Worm (Caenorhabditis elegans): ENCODE data around the gene his-74.

Gene his-74

ce11 chrV:12660280-12660818 lies at the start of gene his-74:
TSS of gene his-74 (minus strand) at chrV:12660330.
- TF ChIP-seq ama-1 (optimal IDR thresholded peaks at IDR 0.05): no peak

ce11 chrV:12708305-12708704 lies 48.2 kb upstream of the his-74 start, which contains the start of gene R11D1.2:
TSS of gene R11D1.2 (plus strand) at chrV:12708605.
- TF ChIP-seq sea-1 (GFP tag; conservative IDR thresholded peaks at IDR 0.05): no peak
- no peak for TF ChIP-seq hnd-1 (tag; optimal IDR thresholded peaks at IDR 0.05)
- no peak for TF ChIP-seq ama-1 (optimal IDR thresholded peaks at IDR 0.05)
- no peak for TF ChIP-seq ceh-13 (GFP tag; optimal IDR thresholded peaks at IDR 0.05)
- no peak for TF ChIP-seq hmbx-1 (tag; optimal IDR thresholded peaks at IDR 0.05)
- no peak for TF ChIP-seq ceh-36 (tag; optimal IDR thresholded peaks at IDR 0.05)
- no peak for TF ChIP-seq tbx-37 (GFP tag; conservative IDR thresholded peaks at IDR 0.05)
- no peak for TF ChIP-seq B0310.2 (tag; optimal IDR thresholded peaks at IDR 0.05)
- TF ChIP-seq hmg-4 (GFP tag; optimal IDR thresholded peaks at IDR 0.05): no peak
- TF ChIP-seq scrt-1 (GFP tag; IDR thresholded peaks at IDR 0.05): no peak
- no peak for TF ChIP-seq ets-7 (tag; optimal IDR thresholded peaks at IDR 0.05)
- TF ChIP-seq tra-4 (tag; optimal IDR thresholded peaks at IDR 0.05): no peak
- no peak for TF ChIP-seq F13C5.2 (tag; optimal IDR thresholded peaks at IDR 0.05)
- no peak for TF ChIP-seq flt-1 (GFP tag; IDR thresholded peaks at IDR 0.05)

- no peak for TF ChIP-seq ama-1 (optimal IDR thresholded peaks at IDR 0.05)
- no peak for TF ChIP-seq pes-1 (GFP tag; IDR thresholded peaks at IDR 0.05)
- TF ChIP-seq tra-4 (tag; optimal IDR thresholded peaks at IDR 0.05): no peak
- no peak for TF ChIP-seq scrt-1 (GFP tag; IDR thresholded peaks at IDR 0.05)
- no peak for TF ChIP-seq ets-7 (tag; optimal IDR thresholded peaks at IDR 0.05)
- no peak for TF ChIP-seq ceh-36 (tag; optimal IDR thresholded peaks at IDR 0.05)
- TF ChIP-seq aly-1 (tag; optimal IDR thresholded peaks at IDR 0.05): no peak
- no peak for TF ChIP-seq hmg-4 (GFP tag; optimal IDR thresholded peaks at IDR 0.05)
- TF ChIP-seq ceh-13 (GFP tag; optimal IDR thresholded peaks at IDR 0.05): no peak
- no peak for TF ChIP-seq hmbx-1 (tag; optimal IDR thresholded peaks at IDR 0.05)
- no peak for TF ChIP-seq F13C5.2 (tag; optimal IDR thresholded peaks at IDR 0.05)
- TF ChIP-seq sea-1 (GFP tag; conservative IDR thresholded peaks at IDR 0.05): no peak
- TF ChIP-seq flt-1 (GFP tag; IDR thresholded peaks at IDR 0.05): no peak
- TF ChIP-seq tbx-11 (GFP tag; IDR thresholded peaks at IDR 0.05): no peak
- no peak for TF ChIP-seq B0310.2 (tag; optimal IDR thresholded peaks at IDR 0.05)
- TF ChIP-seq tbx-37 (GFP tag; conservative IDR thresholded peaks at IDR 0.05): no peak
These were observed 46.4 kb upstream of the his-74 start for ce11 chrV:12706511-12706910.

- TF ChIP-seq aly-1 (tag; optimal IDR thresholded peaks at IDR 0.05) (no peak), F13C5.2 (tag; optimal IDR thresholded peaks at IDR 0.05) (no peak), flt-1 (GFP tag; IDR thresholded peaks at IDR 0.05) (no peak), ceh-13 (GFP tag; optimal IDR thresholded peaks at IDR 0.05) (no peak), hmbx-1 (tag; optimal IDR thresholded peaks at IDR 0.05) (no peak), tbx-37 (GFP tag; conservative IDR thresholded peaks at IDR 0.05) (no peak), sea-1 (GFP tag; conservative IDR thresholded peaks at IDR 0.05) (no peak), pes-1 (GFP tag; IDR thresholded peaks at IDR 0.05) (no peak), ceh-36 (tag; optimal IDR thresholded peaks at IDR 0.05) (no peak), tra-4 (tag; optimal IDR thresholded peaks at IDR 0.05) (no peak), B0310.2 (tag; optimal IDR thresholded peaks at IDR 0.05) (no peak), hnd-1 (tag; optimal IDR thresholded peaks at IDR 0.05) (no peak), ama-1 (optimal IDR thresholded peaks at IDR 0.05) (no peak), hmg-4 (GFP tag; optimal IDR thresholded peaks at IDR 0.05) (no peak), tbx-11 (GFP tag; IDR thresholded peaks at IDR 0.05) (no peak), scrt-1 (GFP tag; IDR thresholded peaks at IDR 0.05) (no peak), ets-7 (tag; optimal IDR thresholded peaks at IDR 0.05) (no peak)
These were observed 43.9 kb upstream of the his-74 start, which contains the start of gene R11D1.1 for ce11 chrV:12704077-12704476. TSS of gene R11D1.1 (plus strand) at chrV:12704377.

DNA sequence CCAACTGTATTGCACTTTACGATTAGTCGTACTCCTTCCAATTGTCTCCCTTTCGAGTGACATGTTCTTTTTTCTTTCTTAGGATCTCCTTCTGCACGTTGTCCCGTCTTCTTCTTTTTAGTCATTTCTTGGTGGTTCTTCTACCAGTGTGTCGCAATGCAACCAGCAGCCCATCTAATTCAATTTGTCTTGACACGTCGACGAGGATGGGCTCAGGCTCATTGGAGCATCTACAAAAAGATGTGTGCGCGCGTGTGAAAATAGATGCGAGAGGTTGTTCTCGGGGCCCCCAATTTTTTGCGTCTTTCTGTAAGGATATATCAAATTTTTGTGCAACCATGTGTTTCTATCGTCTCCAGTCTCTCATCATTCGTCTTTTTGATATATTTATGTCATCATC lies 41.5 kb upstream of the his-74 start:
- TF ChIP-seq hmbx-1 (tag; optimal IDR thresholded peaks at IDR 0.05) (no peak), tbx-37 (GFP tag; conservative IDR thresholded peaks at IDR 0.05) (no peak), hnd-1 (tag; optimal IDR thresholded peaks at IDR 0.05) (no peak), B0310.2 (tag; optimal IDR thresholded peaks at IDR 0.05) (no peak), ama-1 (optimal IDR thresholded peaks at IDR 0.05) (no peak), scrt-1 (GFP tag; IDR thresholded peaks at IDR 0.05) (no peak), flt-1 (GFP tag; IDR thresholded peaks at IDR 0.05) (no peak), ceh-13 (GFP tag; optimal IDR thresholded peaks at IDR 0.05) (no peak), pes-1 (GFP tag; IDR thresholded peaks at IDR 0.05) (no peak), sea-1 (GFP tag; conservative IDR thresholded peaks at IDR 0.05) (no peak), aly-1 (tag; optimal IDR thresholded peaks at IDR 0.05) (no peak), tbx-11 (GFP tag; IDR thresholded peaks at IDR 0.05) (no peak), F13C5.2 (tag; optimal IDR thresholded peaks at IDR 0.05) (no peak), tra-4 (tag; optimal IDR thresholded peaks at IDR 0.05) (no peak), ceh-36 (tag; optimal IDR thresholded peaks at IDR 0.05) (no peak), ets-7 (tag; optimal IDR thresholded peaks at IDR 0.05) (no peak), hmg-4 (GFP tag; optimal IDR thresholded peaks at IDR 0.05) (no peak)

- no peak for TF ChIP-seq hmg-4 (GFP tag; optimal IDR thresholded peaks at IDR 0.05)
- TF ChIP-seq ama-1 (optimal IDR thresholded peaks at IDR 0.05): no peak
- no peak for TF ChIP-seq sea-1 (GFP tag; conservative IDR thresholded peaks at IDR 0.05)
- TF ChIP-seq ceh-36 (tag; optimal IDR thresholded peaks at IDR 0.05): no peak
- TF ChIP-seq ets-7 (tag; optimal IDR thresholded peaks at IDR 0.05): no peak
These were observed 37.3 kb upstream of the his-74 start, which contains the start of gene istr-1 for ce11 chrV:12697364-12697901. TSS of gene istr-1 (plus strand) at chrV:12697858.

- TF ChIP-seq aly-1 (tag; optimal IDR thresholded peaks at IDR 0.05) (no peak), hmg-4 (GFP tag; optimal IDR thresholded peaks at IDR 0.05) (no peak), tbx-11 (GFP tag; IDR thresholded peaks at IDR 0.05) (no peak), B0310.2 (tag; optimal IDR thresholded peaks at IDR 0.05) (no peak), tbx-37 (GFP tag; conservative IDR thresholded peaks at IDR 0.05) (no peak), pes-1 (GFP tag; IDR thresholded peaks at IDR 0.05) (no peak), tra-4 (tag; optimal IDR thresholded peaks at IDR 0.05) (no peak), ceh-13 (GFP tag; optimal IDR thresholded peaks at IDR 0.05) (no peak), ama-1 (optimal IDR thresholded peaks at IDR 0.05) (no peak), hmbx-1 (tag; optimal IDR thresholded peaks at IDR 0.05) (no peak), hnd-1 (tag; optimal IDR thresholded peaks at IDR 0.05) (no peak), sea-1 (GFP tag; conservative IDR thresholded peaks at IDR 0.05) (no peak), ets-7 (tag; optimal IDR thresholded peaks at IDR 0.05) (no peak), ceh-36 (tag; optimal IDR thresholded peaks at IDR 0.05) (no peak), scrt-1 (GFP tag; IDR thresholded peaks at IDR 0.05) (no peak), F13C5.2 (tag; optimal IDR thresholded peaks at IDR 0.05) (no peak), flt-1 (GFP tag; IDR thresholded peaks at IDR 0.05) (no peak)
These were observed 36.7 kb upstream of the his-74 start for ce11 chrV:12696790-12697189.
